Worm (Caenorhabditis elegans): Measurements from ENCODE around the gene R148.7.

Gene R148.7

DNA sequence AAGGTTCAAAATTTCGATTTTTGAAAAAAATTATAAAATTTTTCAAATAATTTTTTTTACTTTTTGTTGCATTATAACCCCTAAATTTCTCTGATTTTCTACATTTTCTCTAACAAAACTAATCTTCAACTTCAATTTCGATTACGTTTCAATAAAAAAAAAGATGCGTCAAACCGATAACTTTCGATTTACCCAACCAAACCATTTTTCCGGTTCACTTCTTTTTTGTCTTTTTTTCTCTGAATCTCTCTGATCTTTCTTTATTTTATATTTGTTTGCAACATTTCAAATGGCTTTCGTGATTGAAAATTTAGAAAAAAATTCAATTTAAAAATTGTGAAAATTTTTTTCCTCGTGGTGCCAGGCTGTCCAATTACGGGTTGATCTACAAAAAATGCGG is 34.8 kb downstream of the R148.7 start:
- no peak for TF ChIP-seq hmg-1.2 (GFP tag; IDR thresholded peaks at IDR 0.05)
- TF ChIP-seq lin-54 (GFP tag; optimal IDR thresholded peaks at IDR 0.05), result no peak

DNA sequence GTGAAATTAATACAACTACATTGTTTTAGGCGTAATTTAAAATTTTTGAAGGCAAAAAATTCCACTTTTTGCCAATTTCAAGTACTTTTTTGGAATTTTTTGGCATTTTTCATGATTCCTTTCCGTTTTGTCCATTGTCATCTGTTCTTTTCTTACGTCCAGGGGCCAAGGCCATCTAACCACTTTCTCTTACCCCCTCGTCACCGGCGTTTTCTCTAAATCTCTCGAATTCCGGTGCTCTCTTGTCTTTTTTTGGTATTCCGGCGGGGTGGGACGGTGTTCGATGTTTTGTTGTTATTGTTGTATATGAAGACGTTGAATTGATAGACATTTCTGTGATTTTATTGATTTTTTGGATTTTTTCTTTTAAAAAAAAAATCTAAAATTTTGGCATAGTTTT is 36.6 kb downstream of the R148.7 start:
- no peak for TF ChIP-seq nfya-1 (tag; optimal IDR thresholded peaks at IDR 0.05; ENCODE audit: borderline replicate concordance, insufficient read depth)
- TF ChIP-seq hmg-1.2 (GFP tag; IDR thresholded peaks at IDR 0.05), result peak; percentile 55; the same call in 1 of the 2 replicates

DNA sequence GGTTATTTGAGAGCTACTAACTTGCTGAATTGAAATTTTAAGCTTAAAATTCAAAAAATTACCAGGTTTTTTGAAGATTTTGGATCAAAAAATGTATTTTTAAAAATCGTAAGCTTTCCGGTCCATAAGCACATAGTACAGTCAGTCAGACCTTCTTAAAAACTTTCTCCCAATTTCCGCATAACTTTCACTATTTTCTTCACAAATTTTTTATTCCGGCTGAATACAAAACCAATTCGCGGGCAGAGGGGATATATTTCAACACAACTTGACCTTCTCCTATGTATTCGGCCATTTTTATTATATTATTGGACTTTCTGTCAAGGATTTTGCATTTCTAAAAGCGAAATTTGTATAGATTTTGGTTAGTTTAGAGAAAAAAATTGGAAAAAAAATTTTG is 37.7 kb downstream of the R148.7 start:
- TF ChIP-seq Y79H2A.3 (GFP tag; conservative IDR thresholded peaks at IDR 0.05) (no peak), C06A6.2 (GFP tag; conservative IDR thresholded peaks at IDR 0.05) (no peak), snpc-1.3 (tag; optimal IDR thresholded peaks at IDR 0.05; ENCODE audit: insufficient read depth) (no peak), xnd-1 (tag; optimal IDR thresholded peaks at IDR 0.05) (no peak), ets-4 (GFP tag; optimal IDR thresholded peaks at IDR 0.05) (no peak), hlh-26 (GFP tag; conservative IDR thresholded peaks at IDR 0.05) (no peak), K12H6.12 (tag; optimal IDR thresholded peaks at IDR 0.05) (no peak), pbrm-1 (GFP tag; IDR thresholded peaks at IDR 0.05) (no peak), madf-8 (GFP tag; conservative IDR thresholded peaks at IDR 0.05) (no peak), mel-28 (tag; optimal IDR thresholded peaks at IDR 0.05; ENCODE audit: borderline replicate concordance) (no peak), aptf-2 (GFP tag; conservative IDR thresholded peaks at IDR 0.05) (no peak), hmg-1.2 (GFP tag; IDR thresholded peaks at IDR 0.05) (no peak), hsf-1 (GFP tag; IDR thresholded peaks at IDR 0.05) (no peak)

DNA sequence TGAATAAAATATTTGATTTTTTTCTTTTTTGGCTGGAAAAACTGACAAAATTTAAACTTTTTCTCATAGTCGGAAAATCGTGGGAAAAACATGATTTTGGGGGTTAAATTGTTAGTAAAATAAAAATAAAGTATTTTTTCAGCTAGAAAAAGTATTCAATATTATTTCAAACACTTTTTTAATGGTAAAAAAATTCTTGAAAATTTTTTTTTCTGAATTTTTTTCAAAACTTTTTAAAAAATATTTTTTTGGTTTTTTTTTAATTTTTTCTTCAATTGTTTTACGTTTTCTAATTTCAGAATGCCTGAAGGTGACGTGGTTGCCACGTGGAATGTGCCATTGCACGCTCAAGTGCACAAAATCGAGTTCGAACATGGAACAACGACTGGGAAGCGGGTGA is 43.2 kb downstream of the R148.7 start, which contains the start of gene C44B11.1:
Gene C44B11.1 (plus strand): TSS at position 301 of the 400 bp plus-strand sequence.
- TF ChIP-seq ets-4 (GFP tag; optimal IDR thresholded peaks at IDR 0.05) (no peak), ztf-28 (GFP tag; IDR thresholded peaks at IDR 0.05) (no peak), atf-7 (tag; optimal IDR thresholded peaks at IDR 0.05) (no peak), F57C9.4 (tag; optimal IDR thresholded peaks at IDR 0.05) (no peak), zfh-2 (GFP tag; conservative IDR thresholded peaks at IDR 0.05) (no peak), ztf-3 (GFP tag; optimal IDR thresholded peaks at IDR 0.05) (no peak), pha-4 (tag; optimal IDR thresholded peaks at IDR 0.05) (no peak), hlh-26 (GFP tag; conservative IDR thresholded peaks at IDR 0.05) (no peak), F10E7.11 (tag; optimal IDR thresholded peaks at IDR 0.05) (no peak), nhr-179 (tag; optimal IDR thresholded peaks at IDR 0.05) (no peak), somi-1 (GFP tag; optimal IDR thresholded peaks at IDR 0.05) (no peak), ceh-58 (GFP tag; IDR thresholded peaks at IDR 0.05) (no peak)

DNA sequence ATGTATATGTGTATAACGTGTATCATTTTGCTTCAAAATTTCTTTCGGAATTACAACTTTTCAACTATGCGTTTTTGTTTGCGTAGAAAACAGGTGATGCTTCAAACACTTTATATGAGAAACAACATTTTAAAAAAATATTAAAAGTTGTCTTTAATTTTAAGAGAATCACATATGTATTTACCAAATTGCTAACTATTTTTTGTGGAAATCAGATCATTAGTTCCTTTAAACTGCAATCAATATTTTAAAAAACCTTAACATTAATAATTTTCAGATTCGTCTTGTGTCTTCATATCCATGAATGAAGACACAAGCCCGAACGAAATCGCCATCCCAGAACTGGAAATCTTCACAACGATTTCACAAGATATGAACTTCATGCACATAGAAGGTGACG is 45.4 kb downstream of the R148.7 start, which contains the start of gene C44B11.6:
Gene C44B11.6 (plus strand): TSS at position 301 of the 400 bp plus-strand sequence.
- TF ChIP-seq hmg-20 (GFP tag; IDR thresholded peaks at IDR 0.05) (no peak), madf-10 (tag; optimal IDR thresholded peaks at IDR 0.05) (no peak), atf-7 (tag; optimal IDR thresholded peaks at IDR 0.05) (no peak), lin-54 (GFP tag; optimal IDR thresholded peaks at IDR 0.05) (no peak), F57A8.1 (GFP tag; optimal IDR thresholded peaks at IDR 0.05) (no peak), let-526 (GFP tag; IDR thresholded peaks at IDR 0.05) (no peak), aptf-2 (GFP tag; conservative IDR thresholded peaks at IDR 0.05) (no peak), madf-3 (GFP tag; IDR thresholded peaks at IDR 0.05) (no peak), sptf-2 (GFP tag; optimal IDR thresholded peaks at IDR 0.05) (no peak), hlh-26 (GFP tag; conservative IDR thresholded peaks at IDR 0.05) (no peak), mel-28 (tag; optimal IDR thresholded peaks at IDR 0.05; ENCODE audit: borderline replicate concordance) (no peak), ama-1 (optimal IDR thresholded peaks at IDR 0.05) (no peak), ama-1 (GFP tag; optimal IDR thresholded peaks at IDR 0.05) (no peak), snpc-4 (GFP tag; optimal IDR thresholded peaks at IDR 0.05) (no peak), snpc-4 (tag; optimal IDR thresholded peaks at IDR 0.05) (no peak), pbrm-1 (GFP tag; IDR thresholded peaks at IDR 0.05) (no peak), D2030.7 (GFP tag; IDR thresholded peaks at IDR 0.05) (no peak), sdz-38 (tag; optimal IDR thresholded peaks at IDR 0.05) (no peak), dox-1 (GFP tag; IDR thresholded peaks at IDR 0.05) (no peak)
